Fruit fly (Drosophila melanogaster): Measurements from ENCODE around the gene Jhbp6.

The Jhbp6 gene

DNA sequence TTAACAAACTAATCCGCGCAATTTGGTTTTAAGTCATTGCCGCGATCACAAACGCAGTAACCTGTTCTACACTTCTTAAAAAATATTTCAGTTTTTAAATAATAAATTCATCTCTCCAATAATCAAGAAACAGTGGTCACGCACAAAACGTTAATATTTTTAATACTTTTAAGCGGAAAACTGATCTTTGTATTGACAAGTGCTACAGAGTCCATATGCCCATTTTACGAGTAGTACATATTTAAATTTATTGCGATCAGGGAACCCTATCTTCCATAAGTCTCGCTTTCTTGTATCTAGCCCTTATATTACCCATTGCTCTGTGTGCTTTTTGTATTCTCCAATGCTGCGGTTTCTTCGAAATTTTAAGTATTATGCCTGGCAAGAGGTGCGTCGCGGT, 59.7 kb downstream of the Jhbp6 start, which contains the start of gene CG32454:
Gene CG32454, plus strand, starts transcription at position 301 of the 400 bp plus-strand sequence.
- TF ChIP-seq fru (GFP tag; optimal IDR thresholded peaks at IDR 0.05) (no peak), ey (GFP tag; optimal IDR thresholded peaks at IDR 0.05) (no peak), CG9705 (GFP tag; optimal IDR thresholded peaks at IDR 0.05) (no peak), usp (GFP tag; optimal IDR thresholded peaks at IDR 0.05) (no peak), OdsH (GFP tag; optimal IDR thresholded peaks at IDR 0.05) (no peak), dsf (GFP tag; optimal IDR thresholded peaks at IDR 0.05; ENCODE audit: borderline replicate concordance) (no peak), dmrt93B (GFP tag; optimal IDR thresholded peaks at IDR 0.05) (no peak), Vsx2 (GFP tag; optimal IDR thresholded peaks at IDR 0.05; ENCODE audit: partially characterized antibody) (no peak), Mio (GFP tag; optimal IDR thresholded peaks at IDR 0.05) (no peak), Abd-B (GFP tag; optimal IDR thresholded peaks at IDR 0.05) (no peak), sv (GFP tag; optimal IDR thresholded peaks at IDR 0.05) (no peak), br (GFP tag; optimal IDR thresholded peaks at IDR 0.05) (no peak), CrebA (GFP tag; optimal IDR thresholded peaks at IDR 0.05; ENCODE audit: borderline replicate concordance) (no peak)
